Worm (Caenorhabditis elegans) whole organism, mixed stage, embryonic: ENCODE data around the gene ins-2.
A peak's percentile ranks its signal among the peaks of the same experiment; 100 is the strongest.

Experiments used
- blmp-1 ChIP-seq: fragments of 150-350 bp; optimal IDR thresholded peaks from 2 replicates; lab custom pipeline; 2014; ENCODE audit warnings: missing biosample characterization, missing genetic modification characterization
- ceh-39 ChIP-seq: fragments of 150-350 bp; optimal IDR thresholded peaks from 2 replicates; lab custom pipeline; 2014; ENCODE audit warnings: missing biosample characterization, missing genetic modification characterization
- ceh-43 ChIP-seq: fragments of 200-800 bp; sonication (Bioruptor generic); optimal IDR thresholded peaks from 2 replicates; lab custom pipeline; 2018; ENCODE audit warnings: mild to moderate bottlenecking, missing genetic modification characterization, moderate library complexity, missing compliant biosample characterization
- ceh-83 ChIP-seq: fragments of 200-800 bp; sonication (Bioruptor generic); optimal IDR thresholded peaks from 2 replicates; lab custom pipeline; 2018; ENCODE audit warnings: mild to moderate bottlenecking, missing genetic modification characterization, missing compliant biosample characterization
- ces-1 ChIP-seq: fragments of 150-350 bp; optimal IDR thresholded peaks from 2 replicates; lab custom pipeline; 2014; ENCODE audit warnings: missing biosample characterization, missing genetic modification reagents, missing genetic modification characterization
- cnd-1 ChIP-seq: fragments of 200-800 bp; sonication (Bioruptor generic); optimal IDR thresholded peaks from 2 replicates; lab custom pipeline; 2018; ENCODE audit warnings: mild to moderate bottlenecking, missing genetic modification characterization, missing compliant biosample characterization
- drap-1 ChIP-seq: fragments of 200-800 bp; sonication (Bioruptor generic); optimal IDR thresholded peaks from 3 replicates; lab custom pipeline; 2018; ENCODE audit warnings: mild to moderate bottlenecking, missing genetic modification characterization, missing compliant biosample characterization
- elt-1 ChIP-seq: sonication (generic microtip); optimal IDR thresholded peaks from 2 replicates; lab custom pipeline; 2017; ENCODE audit warnings: missing genetic modification characterization, mild to moderate bottlenecking, missing compliant biosample characterization, antibody characterized with exemption, moderate library complexity, borderline replicate concordance; ENCODE audit not compliant: insufficient read depth
- elt-3 ChIP-seq: fragments of 150-350 bp; optimal IDR thresholded peaks from 2 replicates; lab custom pipeline; 2014; ENCODE audit warnings: missing biosample characterization, missing genetic modification characterization
- flh-1 ChIP-seq: fragments of 200-800 bp; sonication (Bioruptor generic); optimal IDR thresholded peaks from 2 replicates; lab custom pipeline; 2018; ENCODE audit warnings: mild to moderate bottlenecking, missing genetic modification characterization, moderate library complexity, missing compliant biosample characterization
- ham-2 ChIP-seq: fragments of 200-800 bp; sonication (Bioruptor generic); optimal IDR thresholded peaks from 2 replicates; lab custom pipeline; 2018; ENCODE audit warnings: mild to moderate bottlenecking, missing genetic modification characterization, missing compliant biosample characterization
- lin-13 ChIP-seq: fragments of 150-350 bp; optimal IDR thresholded peaks from 2 replicates; lab custom pipeline; 2014; ENCODE audit warnings: missing biosample characterization, missing genetic modification characterization
- lin-32 ChIP-seq: fragments of 200-800 bp; sonication (Bioruptor generic); optimal IDR thresholded peaks from 2 replicates; lab custom pipeline; 2018; ENCODE audit warnings: mild to moderate bottlenecking, missing genetic modification characterization, missing compliant biosample characterization
- mab-5 ChIP-seq: fragments of 150-350 bp; optimal IDR thresholded peaks from 2 replicates; lab custom pipeline; 2014; ENCODE audit warnings: missing biosample characterization, missing genetic modification characterization
- mep-1 ChIP-seq: fragments of 150-350 bp; optimal IDR thresholded peaks from 2 replicates; lab custom pipeline; 2017; ENCODE audit warnings: missing biosample characterization, missing genetic modification reagents, missing genetic modification characterization, inconsistent platforms
- mls-2 ChIP-seq: sonication (generic microtip); optimal IDR thresholded peaks from 2 replicates; lab custom pipeline; 2016; ENCODE audit warnings: mild to moderate bottlenecking, missing genetic modification characterization, moderate library complexity, missing compliant biosample characterization
- nhr-2 ChIP-seq: fragments of 150-350 bp; optimal IDR thresholded peaks from 2 replicates; lab custom pipeline; 2014; ENCODE audit warnings: missing biosample characterization, missing genetic modification characterization
- nhr-237 ChIP-seq: fragments of 150-350 bp; optimal IDR thresholded peaks from 2 replicates; lab custom pipeline; 2014; ENCODE audit warnings: missing biosample characterization, missing genetic modification characterization
- nhr-28 ChIP-seq: fragments of 150-350 bp; optimal IDR thresholded peaks from 2 replicates; lab custom pipeline; 2014; ENCODE audit warnings: missing biosample characterization, missing genetic modification characterization
- nhr-76 ChIP-seq: sonication (generic microtip); optimal IDR thresholded peaks from 2 replicates; lab custom pipeline; 2017; ENCODE audit warnings: missing biosample characterization, missing genetic modification characterization
- pha-4 ChIP-seq: fragments of 150-350 bp; optimal IDR thresholded peaks from 2 replicates; lab custom pipeline; 2018; ENCODE audit warnings: missing biosample characterization, missing genetic modification reagents, missing genetic modification characterization
- sem-2 ChIP-seq: fragments of 200-800 bp; sonication (Bioruptor generic); optimal IDR thresholded peaks from 2 replicates; lab custom pipeline; 2018; ENCODE audit warnings: mild to moderate bottlenecking, missing genetic modification characterization, missing compliant biosample characterization
- tbx-8 ChIP-seq: fragments of 200-800 bp; sonication (Bioruptor generic); optimal IDR thresholded peaks from 2 replicates; lab custom pipeline; 2018; ENCODE audit warnings: mild to moderate bottlenecking, missing genetic modification characterization, moderate library complexity, missing compliant biosample characterization
- unc-39 ChIP-seq: fragments of 150-350 bp; optimal IDR thresholded peaks from 2 replicates; lab custom pipeline; 2014; ENCODE audit warnings: missing biosample characterization, missing genetic modification characterization
- unc-62 ChIP-seq: fragments of 150-350 bp; optimal IDR thresholded peaks from 2 replicates; lab custom pipeline; 2014; ENCODE audit warnings: missing biosample characterization, missing genetic modification reagents, missing genetic modification characterization
- zip-8 ChIP-seq: fragments of 150-350 bp; optimal IDR thresholded peaks from 2 replicates; lab custom pipeline; 2014; ENCODE audit warnings: missing biosample characterization, missing genetic modification characterization
- ztf-11 ChIP-seq: fragments of 150-350 bp; optimal IDR thresholded peaks from 2 replicates; lab custom pipeline; 2014; ENCODE audit warnings: missing biosample characterization, missing genetic modification characterization

Gene ins-2

ce11 chrII:5956583-5956982, 31.7 kb upstream of the ins-2 start, which contains the start of gene casy-1:
casy-1 (minus strand) TSS chrII:5956683.
- TF ChIP-seq zip-8 (tag; lab: Kevin White, UChicago) (no peak), blmp-1 (no peak), unc-39 (tag; lab: Kevin White, UChicago) (no peak), drap-1 (no peak), mab-5 (tag; lab: Kevin White, UChicago) (no peak)

- TF ChIP-seq ham-2 (GFP tag; lab: Kevin White, UChicago) (no peak), sem-2 (GFP tag; lab: Kevin White, UChicago) (no peak), ceh-83 (GFP tag; lab: Kevin White, UChicago) (no peak), ces-1 (no peak), flh-1 (GFP tag; lab: Kevin White, UChicago) (no peak), tbx-8 (GFP tag; lab: Kevin White, UChicago) (no peak), lin-13 (tag; lab: Kevin White, UChicago) (no peak), lin-32 (GFP tag; lab: Kevin White, UChicago) (no peak), mab-5 (tag; lab: Kevin White, UChicago) (no peak), unc-39 (tag; lab: Kevin White, UChicago) (no peak), cnd-1 (tag; lab: Kevin White, UChicago) (no peak), mep-1 (tag; lab: Kevin White, UChicago) (no peak), ceh-39 (tag; lab: Kevin White, UChicago) (no peak), ztf-11 (tag; lab: Kevin White, UChicago) (no peak), nhr-237 (tag; lab: Kevin White, UChicago) (no peak), unc-62 (GFP tag; lab: Kevin White, UChicago) (no peak), pha-4 (no peak)
Observed at ce11 chrII:5957803-5958367, 30.4 kb upstream of the ins-2 start.

ce11 chrII:5959575-5960119, 28.7 kb upstream of the ins-2 start:
- peak; percentile 94 for TF ChIP-seq ces-1
- TF ChIP-seq elt-3 (tag; lab: Kevin White, UChicago): no peak
- TF ChIP-seq mep-1 (tag; lab: Kevin White, UChicago): no peak
- TF ChIP-seq ceh-43 (GFP tag; lab: Kevin White, UChicago): no peak
- no peak for TF ChIP-seq zip-8 (tag; lab: Kevin White, UChicago)
- no peak for TF ChIP-seq elt-1 (tag; lab: Kevin White, UChicago)
- no peak for TF ChIP-seq mls-2 (tag; lab: Kevin White, UChicago)
- TF ChIP-seq tbx-8 (GFP tag; lab: Kevin White, UChicago): no peak

DNA sequence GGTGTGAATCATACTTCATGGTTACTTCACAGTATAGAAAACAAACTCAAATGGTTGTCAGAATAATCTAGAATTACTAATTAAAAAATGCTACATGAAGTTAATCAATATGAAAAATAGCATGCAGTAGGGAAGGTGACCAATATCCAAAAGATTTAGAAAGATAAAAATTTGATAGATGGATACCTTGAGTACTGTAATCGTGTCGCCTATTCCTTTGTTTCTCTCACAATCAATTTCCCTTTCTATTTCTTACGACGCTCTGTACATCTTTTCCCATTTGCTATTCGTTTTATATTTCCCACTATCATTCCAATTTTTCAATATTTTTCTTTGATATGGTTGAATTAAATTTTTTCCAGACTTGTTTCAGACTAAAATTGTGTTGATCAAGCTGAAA, 27.0 kb upstream of the ins-2 start, which contains the start of gene B0034.7:
B0034.7 (plus strand) TSS at position 301 of the 400 bp plus-strand sequence.
- TF ChIP-seq sem-2 (GFP tag; lab: Kevin White, UChicago) (no peak), ztf-11 (tag; lab: Kevin White, UChicago) (no peak), mep-1 (tag; lab: Kevin White, UChicago) (no peak), nhr-2 (tag; lab: Kevin White, UChicago) (no peak), nhr-28 (tag; lab: Kevin White, UChicago) (no peak), ces-1 (no peak), pha-4 (no peak), mls-2 (tag; lab: Kevin White, UChicago) (no peak), flh-1 (GFP tag; lab: Kevin White, UChicago) (no peak), elt-1 (tag; lab: Kevin White, UChicago) (no peak), nhr-76 (tag; lab: Kevin White, UChicago) (no peak), drap-1 (no peak), tbx-8 (GFP tag; lab: Kevin White, UChicago) (no peak), nhr-237 (tag; lab: Kevin White, UChicago) (no peak), zip-8 (tag; lab: Kevin White, UChicago) (no peak), lin-13 (tag; lab: Kevin White, UChicago) (no peak), unc-39 (tag; lab: Kevin White, UChicago) (no peak)

ce11 chrII:5962343-5962742, 26.0 kb upstream of the ins-2 start:
- TF ChIP-seq ces-1 (peak; percentile 19), ztf-11 (tag; lab: Kevin White, UChicago) (no peak)
